Worm (Caenorhabditis elegans): ENCODE measurements around the gene npr-24.

DNA sequence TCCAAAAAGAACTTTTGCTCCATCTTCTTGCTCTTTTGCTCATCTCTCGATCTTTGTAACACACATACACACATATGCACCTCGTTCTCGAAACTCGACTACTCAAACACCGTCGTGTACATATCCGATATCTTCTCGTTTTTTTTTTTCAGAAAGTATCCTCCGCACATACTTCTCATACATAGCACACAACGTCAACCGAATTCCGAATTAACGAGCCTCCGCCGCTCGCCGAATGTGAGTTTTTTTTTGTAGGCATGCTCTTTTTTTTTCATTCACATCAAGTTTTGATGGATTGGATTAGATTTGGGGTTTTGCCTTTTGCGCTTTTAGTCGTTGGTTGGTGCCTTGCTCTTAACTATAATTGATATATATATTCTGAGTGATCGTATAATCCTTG is 31.7 kb upstream of the npr-24 start:
- no peak for TF ChIP-seq nhr-28 (tag; optimal IDR thresholded peaks at IDR 0.05)
- TF ChIP-seq ces-1 (GFP tag; optimal IDR thresholded peaks at IDR 0.05), result no peak
